Worm (Caenorhabditis elegans): ENCODE data around the gene lact-6.

- TF ChIP-seq ama-1 (optimal IDR thresholded peaks at IDR 0.05) (no peak), ceh-36 (tag; optimal IDR thresholded peaks at IDR 0.05) (no peak), hnd-1 (tag; optimal IDR thresholded peaks at IDR 0.05) (no peak), tra-4 (tag; optimal IDR thresholded peaks at IDR 0.05) (no peak), pes-1 (GFP tag; IDR thresholded peaks at IDR 0.05) (no peak), aly-1 (tag; optimal IDR thresholded peaks at IDR 0.05) (no peak), flt-1 (GFP tag; IDR thresholded peaks at IDR 0.05) (no peak), tbx-37 (GFP tag; conservative IDR thresholded peaks at IDR 0.05) (no peak), hmbx-1 (tag; optimal IDR thresholded peaks at IDR 0.05) (no peak), tbx-11 (GFP tag; IDR thresholded peaks at IDR 0.05) (no peak)
These were observed 44.6 kb upstream of the lact-6 start, which contains the start of gene grl-24 for ce11 chrIV:17475743-17476142.
